Fruit fly (Drosophila melanogaster): ENCODE results near the gene CG45095.

CG45095 gene

DNA sequence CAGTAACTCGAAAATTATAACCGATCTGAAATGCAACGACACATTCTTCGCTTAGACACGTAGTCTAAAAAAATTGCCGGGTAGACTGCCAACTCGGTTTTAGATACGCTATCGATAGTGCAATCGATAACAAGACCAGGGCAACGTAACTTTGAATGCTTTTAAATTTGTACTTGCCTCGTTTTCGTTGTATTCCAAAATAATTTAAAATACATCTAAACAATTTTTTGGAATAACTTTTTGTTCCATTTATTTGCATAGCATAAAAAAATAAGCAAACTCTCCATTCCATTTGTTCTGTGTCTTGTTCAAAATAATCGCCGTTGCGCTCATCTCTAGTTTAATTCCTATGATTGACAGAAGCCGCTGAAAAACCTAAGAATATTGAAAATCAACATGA, 32.8 kb upstream of the CG45095 start, which contains the start of the genes Stt3B and CG11839 (continued):
- TF ChIP-seq CG34376 (GFP tag; optimal IDR thresholded peaks at IDR 0.05) (peak; percentile 29), prd (optimal IDR thresholded peaks at IDR 0.05) (no peak), prd (GFP tag; IDR thresholded peaks at IDR 0.05) (peak; percentile 79), Sry-δ (GFP tag; optimal IDR thresholded peaks at IDR 0.05) (peak; percentile 97), Gsc (GFP tag; IDR thresholded peaks at IDR 0.05) (no peak), NFAT (GFP tag; IDR thresholded peaks at IDR 0.05) (no peak), corto (GFP tag; optimal IDR thresholded peaks at IDR 0.05) (no peak), h (optimal IDR thresholded peaks at IDR 0.05) (no peak), CG34224 (GFP tag; IDR thresholded peaks at IDR 0.05; ENCODE audit: partially characterized antibody) (peak; percentile 93), CG2678 (tag; optimal IDR thresholded peaks at IDR 0.05) (no peak), CG14710 (tag; optimal IDR thresholded peaks at IDR 0.05) (peak; percentile 85), nerfin-2 (GFP tag; IDR thresholded peaks at IDR 0.05; ENCODE audit: partially characterized antibody) (peak; percentile 70; the same call in 1 of the 2 replicates), H2.0 (GFP tag; IDR thresholded peaks at IDR 0.05) (no peak; the same call in 1 of the 2 replicates), CG1603 (tag; optimal IDR thresholded peaks at IDR 0.05) (peak; percentile 93), NC2α (GFP tag; optimal IDR thresholded peaks at IDR 0.05) (no peak), CG3847 (GFP tag; IDR thresholded peaks at IDR 0.05) (peak; percentile 91), Oli (tag; optimal IDR thresholded peaks at IDR 0.05) (no peak), PHDP (tag; optimal IDR thresholded peaks at IDR 0.05) (peak; percentile 59), ATbp (GFP tag; optimal IDR thresholded peaks at IDR 0.05) (no peak), CG2116 (GFP tag; optimal IDR thresholded peaks at IDR 0.05) (peak; percentile 85), Bteb2 (GFP tag; optimal IDR thresholded peaks at IDR 0.05) (peak; percentile 70), CG6175 (GFP tag; IDR thresholded peaks at IDR 0.05) (no peak), Oaz (GFP tag; IDR thresholded peaks at IDR 0.05) (0 out of 2 replicates have a peak, but pooled peaks have one; percentile 55), CG18262 (tag; optimal IDR thresholded peaks at IDR 0.05) (peak; percentile 70), Meics (GFP tag; optimal IDR thresholded peaks at IDR 0.05) (no peak), eve (GFP tag; optimal IDR thresholded peaks at IDR 0.05) (no peak), ranshi (GFP tag; IDR thresholded peaks at IDR 0.05) (no peak), CG14441 (GFP tag; IDR thresholded peaks at IDR 0.05) (peak; percentile 79), jing (GFP tag; optimal IDR thresholded peaks at IDR 0.05) (no peak), zen (tag; optimal IDR thresholded peaks at IDR 0.05) (peak; percentile 48), Vsx1 (GFP tag; optimal IDR thresholded peaks at IDR 0.05) (no peak), ash1 (GFP tag; optimal IDR thresholded peaks at IDR 0.05) (no peak), CrebB (tag; optimal IDR thresholded peaks at IDR 0.05) (peak; percentile 3), CG6254 (GFP tag; optimal IDR thresholded peaks at IDR 0.05) (no peak), nau (GFP tag; optimal IDR thresholded peaks at IDR 0.05) (no peak), CG17568 (GFP tag; optimal IDR thresholded peaks at IDR 0.05) (no peak), Chrac-16 (GFP tag; optimal IDR thresholded peaks at IDR 0.05) (peak; percentile 75), CG9437 (GFP tag; optimal IDR thresholded peaks at IDR 0.05) (peak; percentile 71), abd-A (tag; optimal IDR thresholded peaks at IDR 0.05) (no peak), ap (GFP tag; IDR thresholded peaks at IDR 0.05) (no peak), D19A (tag; optimal IDR thresholded peaks at IDR 0.05) (no peak), toy (GFP tag; IDR thresholded peaks at IDR 0.05) (no peak), Fer2 (tag; optimal IDR thresholded peaks at IDR 0.05) (peak; percentile 58), chif (GFP tag; optimal IDR thresholded peaks at IDR 0.05) (peak; percentile 55 to 82), Hmr (GFP tag; optimal IDR thresholded peaks at IDR 0.05) (no peak), CG31388 (GFP tag; optimal IDR thresholded peaks at IDR 0.05) (peak; percentile 48), dysf (GFP tag; IDR thresholded peaks at IDR 0.05) (peak; percentile 71; the same call in 2 of the 3 replicates), kay (GFP tag; optimal IDR thresholded peaks at IDR 0.05) (peak; percentile 48), tll (GFP tag; optimal IDR thresholded peaks at IDR 0.05) (peak in 1 of 2 experiments; percentile 35), Sox102F (GFP tag; optimal IDR thresholded peaks at IDR 0.05) (no peak), chn (GFP tag; optimal IDR thresholded peaks at IDR 0.05) (peak; percentile 75)

Data from whole organism, embryonic.